Fruit fly (Drosophila melanogaster): ENCODE data around the gene CG44194.

The CG44194 gene

DNA sequence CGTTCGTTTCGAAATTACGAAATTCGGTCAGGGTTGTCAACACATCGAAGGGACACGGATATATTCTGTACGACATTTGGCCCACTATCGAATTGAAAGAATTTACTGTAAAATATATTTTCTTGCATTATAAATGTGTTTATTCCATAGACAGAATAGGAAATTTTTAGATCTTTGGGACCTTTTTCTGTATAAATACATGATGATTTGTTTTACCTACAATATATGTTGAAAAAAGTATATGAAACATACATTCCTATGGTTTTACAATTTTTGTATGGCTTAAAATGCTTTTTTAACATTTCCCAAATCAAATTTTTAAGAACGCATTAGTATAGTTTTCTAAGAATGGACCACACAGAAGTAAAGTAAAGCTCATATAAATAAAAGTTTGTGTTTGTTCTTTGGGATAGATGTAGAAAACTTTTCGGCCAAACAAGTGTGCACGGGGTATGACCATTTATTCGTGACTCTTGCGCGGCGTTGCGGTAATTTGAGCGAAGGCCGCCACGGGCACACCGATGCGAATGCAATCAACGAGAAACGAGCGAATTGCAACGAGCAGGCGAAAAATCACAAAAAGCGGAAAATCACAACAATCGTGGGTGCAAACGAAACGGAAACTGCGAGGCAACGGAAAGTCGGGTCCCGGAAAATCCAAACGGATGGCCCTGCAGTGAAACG lies at the start of gene CG44194, which contains the start of the genes CG17327 and CG7518:
TSS of gene CG44194 (minus strand) at position 177 of the 684 bp plus-strand sequence.
TSS of gene CG17327 (minus strand) at position 177 of the 684 bp plus-strand sequence.
TSS of gene CG7518 (plus strand) at position 540 of the 684 bp plus-strand sequence.
- no peak for TF ChIP-seq Myc (optimal IDR thresholded peaks at IDR 0.05)
- no peak for TF ChIP-seq insv (optimal IDR thresholded peaks at IDR 0.05)
- TF ChIP-seq psq (optimal IDR thresholded peaks at IDR 0.05), result no peak

DNA sequence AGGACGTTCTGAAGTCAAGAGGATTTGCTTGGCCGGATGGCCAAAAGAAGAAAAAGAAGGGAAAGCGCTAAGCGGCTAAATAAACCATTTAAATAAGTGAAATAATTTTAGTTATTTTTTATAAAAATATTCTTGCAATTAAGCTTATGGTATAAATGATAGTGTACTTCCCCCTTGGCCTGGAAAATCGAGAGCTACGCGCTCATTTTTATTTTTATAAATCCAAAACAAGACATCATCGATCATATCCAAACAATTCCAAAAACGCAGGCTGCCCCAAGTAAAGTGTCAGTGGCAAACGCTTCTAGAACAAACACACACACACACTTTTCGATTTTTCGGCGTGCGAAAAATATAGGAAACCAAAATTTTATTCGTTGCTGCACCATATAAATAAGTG lies 46.9 kb upstream of the CG44194 start, which contains the start of gene Hsc70-2:
TSS of gene Hsc70-2 (plus strand) at position 301 of the 400 bp plus-strand sequence.
- TF ChIP-seq Sin3A (optimal IDR thresholded peaks at IDR 0.05) (no peak), Myc (optimal IDR thresholded peaks at IDR 0.05) (no peak)

DNA sequence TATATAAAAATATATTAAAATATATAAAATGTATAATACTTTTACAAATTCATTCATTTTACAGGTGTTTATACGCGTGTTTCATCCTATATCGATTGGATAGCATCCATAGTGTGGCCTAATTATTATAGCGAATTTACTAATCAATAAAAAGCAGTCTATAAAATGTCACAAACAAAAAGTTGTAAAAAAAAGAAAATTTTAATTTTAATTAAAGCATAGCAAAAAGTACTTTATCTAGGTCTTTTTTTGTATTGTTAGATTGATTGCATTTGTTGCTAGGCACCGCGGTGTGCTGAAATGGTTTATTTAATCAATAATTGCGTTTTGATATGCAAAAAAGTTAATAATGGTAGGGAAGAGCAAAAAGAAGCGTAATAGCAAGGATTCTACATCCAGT lies 46.3 kb upstream of the CG44194 start, which contains the start of gene CG45122:
TSS of gene CG45122 (plus strand) at position 301 of the 400 bp plus-strand sequence.
- TF ChIP-seq Myc (optimal IDR thresholded peaks at IDR 0.05) (no peak), h (optimal IDR thresholded peaks at IDR 0.05) (no peak), Sin3A (optimal IDR thresholded peaks at IDR 0.05) (no peak), insv (optimal IDR thresholded peaks at IDR 0.05) (no peak), ttk (optimal IDR thresholded peaks at IDR 0.05) (no peak), psq (optimal IDR thresholded peaks at IDR 0.05) (no peak)

DNA sequence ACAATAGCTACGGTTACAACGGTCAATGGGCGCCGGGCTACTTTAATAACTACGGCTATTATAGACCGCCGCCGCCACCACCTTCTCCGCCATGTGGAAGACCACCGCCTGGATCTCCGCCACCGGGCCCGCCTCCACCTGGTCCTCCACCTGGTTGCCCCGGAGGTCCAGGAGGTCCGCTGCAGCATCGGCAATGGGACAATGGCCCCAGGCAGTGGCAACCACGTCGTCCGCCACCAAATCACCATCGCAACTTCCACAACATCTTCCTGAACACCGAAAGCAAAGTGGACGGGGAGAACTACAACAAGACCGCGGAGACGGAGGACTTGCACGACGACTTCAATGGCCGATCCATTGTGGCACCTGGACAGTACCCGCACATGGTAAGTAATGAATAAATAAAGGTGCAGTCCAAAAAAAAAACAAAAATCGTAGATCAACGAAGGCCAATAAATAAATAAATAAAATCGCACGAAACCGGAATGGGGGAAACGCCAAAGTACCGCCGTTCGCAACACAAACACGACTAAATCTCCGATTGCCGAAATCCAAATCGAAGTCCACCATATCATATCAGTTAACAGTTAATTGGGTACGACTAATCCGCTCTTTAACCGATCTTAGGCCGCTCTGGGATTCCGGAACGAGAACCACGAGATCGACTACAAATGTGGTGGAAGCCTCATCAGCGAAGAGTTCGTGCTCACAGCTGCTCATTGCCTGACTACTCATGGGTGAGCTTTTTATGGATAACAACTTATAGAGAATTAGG lies 44.9 kb upstream of the CG44194 start, which contains the start of gene snk:
TSS of gene snk (minus strand) at position 513 of the 775 bp plus-strand sequence.
- no peak for TF ChIP-seq Myc (optimal IDR thresholded peaks at IDR 0.05)
- TF ChIP-seq insv (optimal IDR thresholded peaks at IDR 0.05), result no peak
- TF ChIP-seq ttk (optimal IDR thresholded peaks at IDR 0.05), result no peak
- no peak for TF ChIP-seq psq (optimal IDR thresholded peaks at IDR 0.05)
- TF ChIP-seq Sin3A (optimal IDR thresholded peaks at IDR 0.05), result no peak
- TF ChIP-seq h (optimal IDR thresholded peaks at IDR 0.05), result no peak

DNA sequence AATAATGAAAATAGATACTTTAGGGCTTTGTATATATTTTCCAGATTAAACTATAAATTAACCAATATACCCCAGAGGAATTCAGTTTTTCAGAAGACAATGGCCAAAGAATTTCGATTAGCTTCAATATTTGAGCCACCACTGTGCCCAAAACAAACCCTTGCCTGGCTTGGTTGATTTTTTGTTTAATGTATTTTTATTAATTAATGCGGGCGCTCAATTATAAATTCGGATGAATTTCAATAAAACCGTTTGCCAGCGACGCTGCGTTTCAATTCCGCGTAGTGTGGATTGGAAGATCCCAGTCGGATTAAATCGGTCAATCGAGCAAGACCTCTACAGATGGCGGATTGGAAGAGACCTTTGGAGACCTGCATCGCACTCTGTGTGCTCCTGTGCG lies 44.2 kb upstream of the CG44194 start, which contains the start of gene CG11670:
TSS of gene CG11670 (plus strand) at position 301 of the 400 bp plus-strand sequence.
- TF ChIP-seq insv (optimal IDR thresholded peaks at IDR 0.05), result no peak
- no peak for TF ChIP-seq Myc (optimal IDR thresholded peaks at IDR 0.05)
- TF ChIP-seq psq (optimal IDR thresholded peaks at IDR 0.05), result no peak
- no peak for TF ChIP-seq h (optimal IDR thresholded peaks at IDR 0.05)
- no peak for TF ChIP-seq ttk (optimal IDR thresholded peaks at IDR 0.05)
- TF ChIP-seq Sin3A (optimal IDR thresholded peaks at IDR 0.05), result no peak

DNA sequence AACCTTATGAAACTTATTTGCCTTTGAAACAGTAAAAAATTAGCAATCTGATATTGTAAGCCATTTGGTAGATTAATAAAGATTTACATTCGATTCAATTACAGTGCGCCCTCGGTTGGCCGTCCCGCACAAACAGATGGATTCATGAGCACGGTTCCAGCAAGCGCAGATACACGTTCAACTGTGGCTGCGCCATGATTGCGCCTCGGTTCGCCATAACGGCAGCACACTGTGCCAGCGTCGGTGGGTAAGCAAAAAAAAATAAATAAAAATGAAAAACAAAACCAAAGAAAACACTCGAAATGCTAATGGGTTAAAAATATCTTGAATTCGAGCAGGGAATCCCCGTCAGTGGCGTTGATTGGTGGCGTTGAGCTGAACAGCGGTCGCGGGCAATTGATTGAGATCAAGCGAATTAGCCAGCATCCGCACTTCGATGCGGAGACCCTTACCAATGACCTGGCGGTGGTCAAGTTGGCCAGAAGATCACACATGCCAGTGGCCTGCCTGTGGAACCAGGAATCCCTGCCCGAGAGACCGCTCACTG lies 41.6 kb upstream of the CG44194 start:
- TF ChIP-seq Myc (optimal IDR thresholded peaks at IDR 0.05) (no peak), Sin3A (optimal IDR thresholded peaks at IDR 0.05) (no peak), ttk (optimal IDR thresholded peaks at IDR 0.05) (no peak), h (optimal IDR thresholded peaks at IDR 0.05) (no peak), psq (optimal IDR thresholded peaks at IDR 0.05) (no peak), insv (optimal IDR thresholded peaks at IDR 0.05) (no peak)

DNA sequence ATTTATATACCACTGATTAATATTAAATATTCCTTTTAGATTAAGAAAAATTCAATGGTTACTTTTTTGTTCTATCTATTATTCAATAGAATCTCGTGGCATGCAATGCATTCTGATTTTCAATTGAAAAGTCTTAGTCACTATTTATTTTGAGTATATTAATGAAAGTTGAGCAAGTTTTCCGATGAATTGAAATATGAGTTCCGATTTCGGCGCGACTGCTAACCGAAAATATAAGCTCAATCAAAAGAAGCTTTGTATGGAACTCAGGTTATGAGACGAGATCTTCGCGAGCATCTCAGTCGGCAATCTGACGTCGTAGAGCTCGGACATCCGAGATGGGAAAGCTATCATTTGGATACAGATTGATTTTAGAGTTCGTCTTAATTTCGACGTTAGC lies 40.5 kb upstream of the CG44194 start, which contains the start of gene CG11668:
TSS of gene CG11668 (plus strand) at position 301 of the 400 bp plus-strand sequence.
- TF ChIP-seq Sin3A (optimal IDR thresholded peaks at IDR 0.05) (no peak), insv (optimal IDR thresholded peaks at IDR 0.05) (no peak), h (optimal IDR thresholded peaks at IDR 0.05) (no peak), Myc (optimal IDR thresholded peaks at IDR 0.05) (no peak), ttk (optimal IDR thresholded peaks at IDR 0.05) (no peak), psq (optimal IDR thresholded peaks at IDR 0.05) (no peak)

DNA sequence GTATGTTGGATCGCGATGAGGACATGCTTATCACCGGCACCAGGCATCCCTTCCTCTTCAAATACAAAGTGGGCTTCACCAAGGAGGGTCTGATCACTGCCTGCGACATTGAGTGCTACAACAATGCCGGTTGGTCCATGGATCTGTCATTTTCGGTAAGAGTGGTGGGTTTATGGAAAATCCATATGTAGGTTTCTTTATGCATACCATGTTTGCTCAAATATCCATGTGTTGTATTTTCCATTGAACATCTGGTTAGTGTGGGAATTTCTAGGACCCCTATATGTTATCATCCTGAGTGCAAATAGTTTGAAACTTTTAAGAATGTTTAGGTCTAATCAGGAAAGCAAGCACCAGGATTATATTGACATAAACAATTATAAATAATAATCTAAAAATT lies 38.5 kb upstream of the CG44194 start:
- TF ChIP-seq ttk (optimal IDR thresholded peaks at IDR 0.05), result no peak
- TF ChIP-seq Sin3A (optimal IDR thresholded peaks at IDR 0.05), result no peak
- no peak for TF ChIP-seq insv (optimal IDR thresholded peaks at IDR 0.05)
- TF ChIP-seq h (optimal IDR thresholded peaks at IDR 0.05), result no peak
- no peak for TF ChIP-seq Myc (optimal IDR thresholded peaks at IDR 0.05)
- no peak for TF ChIP-seq psq (optimal IDR thresholded peaks at IDR 0.05)

DNA sequence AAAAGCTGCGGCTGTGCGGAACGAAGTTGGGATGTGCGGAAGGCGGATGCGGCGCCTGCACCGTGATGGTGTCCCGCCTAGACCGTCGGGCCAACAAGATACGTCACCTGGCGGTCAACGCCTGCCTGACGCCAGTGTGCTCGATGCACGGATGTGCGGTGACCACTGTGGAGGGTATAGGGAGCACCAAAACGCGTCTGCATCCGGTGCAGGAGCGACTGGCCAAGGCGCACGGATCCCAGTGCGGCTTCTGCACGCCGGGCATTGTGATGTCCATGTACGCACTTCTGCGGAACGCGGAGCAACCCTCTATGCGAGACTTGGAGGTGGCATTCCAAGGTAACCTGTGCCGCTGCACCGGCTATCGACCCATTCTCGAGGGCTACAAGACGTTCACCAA lies 36.1 kb upstream of the CG44194 start:
- no peak for TF ChIP-seq h (optimal IDR thresholded peaks at IDR 0.05)
- no peak for TF ChIP-seq Sin3A (optimal IDR thresholded peaks at IDR 0.05)
- no peak for TF ChIP-seq Myc (optimal IDR thresholded peaks at IDR 0.05)
- TF ChIP-seq ttk (optimal IDR thresholded peaks at IDR 0.05), result no peak

DNA sequence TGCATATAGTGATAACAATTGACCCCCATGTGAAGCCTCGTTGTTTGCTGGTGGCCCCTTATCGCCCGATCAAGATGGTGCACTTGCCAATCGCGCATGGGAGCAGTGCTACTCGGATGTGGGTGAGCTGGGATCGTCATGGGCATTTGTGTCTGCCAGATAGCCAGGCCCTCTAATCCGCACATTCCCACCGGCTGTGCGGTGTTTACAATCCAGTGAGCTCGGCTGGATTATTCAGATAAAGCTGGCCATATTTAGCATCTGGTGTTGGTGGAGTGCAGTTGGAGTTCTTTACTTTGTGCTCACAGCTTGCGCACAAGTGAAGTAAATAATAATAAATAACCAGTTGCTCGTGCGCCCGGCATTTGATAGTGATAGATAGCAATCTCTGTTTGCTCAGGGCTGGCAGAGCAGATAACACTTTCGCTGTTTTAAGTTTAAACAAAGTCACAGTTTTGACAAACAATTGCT lies 35.5 kb upstream of the CG44194 start:
- TF ChIP-seq psq (optimal IDR thresholded peaks at IDR 0.05), result no peak
- no peak for TF ChIP-seq Sin3A (optimal IDR thresholded peaks at IDR 0.05)
- no peak for TF ChIP-seq h (optimal IDR thresholded peaks at IDR 0.05)
- no peak for TF ChIP-seq Myc (optimal IDR thresholded peaks at IDR 0.05)
- no peak for TF ChIP-seq ttk (optimal IDR thresholded peaks at IDR 0.05)
- no peak for TF ChIP-seq insv (optimal IDR thresholded peaks at IDR 0.05)

DNA sequence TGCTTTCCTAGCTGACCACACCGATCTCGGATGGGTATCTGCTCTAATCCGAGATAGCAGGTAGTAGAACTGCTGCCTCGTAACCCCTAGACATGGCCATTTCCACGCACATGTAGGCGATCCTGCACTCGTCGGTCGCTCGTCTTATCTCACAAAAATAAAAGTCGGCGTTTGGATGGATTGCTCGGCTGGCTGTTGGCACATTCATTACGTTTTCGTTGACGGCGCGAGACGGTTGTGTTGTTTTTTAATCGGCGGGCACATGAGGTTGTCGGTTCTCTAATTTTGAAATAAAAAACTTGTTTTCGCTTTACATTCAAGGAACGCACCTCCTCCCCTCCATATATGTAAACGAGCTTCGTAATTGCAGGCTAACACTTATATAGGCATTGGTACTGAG lies 34.8 kb upstream of the CG44194 start, which contains the start of gene ry:
TSS of gene ry (plus strand) at position 206 of the 400 bp plus-strand sequence.
- TF ChIP-seq insv (optimal IDR thresholded peaks at IDR 0.05), result no peak
- no peak for TF ChIP-seq Sin3A (optimal IDR thresholded peaks at IDR 0.05)
- TF ChIP-seq h (optimal IDR thresholded peaks at IDR 0.05), result no peak
- TF ChIP-seq ttk (optimal IDR thresholded peaks at IDR 0.05), result no peak

Data from Kc167 (cell line).